Fruit fly (Drosophila melanogaster) whole organism, prepupa: Measurements from ENCODE around the gene CG42638.

Source experiments
- Blimp-1 ChIP-seq: fragments of 200-800 bp; sonication (Bioruptor generic); optimal IDR thresholded peaks from 3 replicates; lab custom pipeline; 2017; ENCODE audit warnings: missing biosample characterization, missing genetic modification characterization, mild to moderate bottlenecking, moderate library complexity, missing genetic modification reagents
- CG10669 ChIP-seq: fragments of 200-800 bp; sonication (Bioruptor generic); optimal IDR thresholded peaks from 3 replicates; lab custom pipeline; 2018; ENCODE audit warnings: missing biosample characterization, mild to moderate bottlenecking, missing genetic modification characterization, moderate library complexity
- CG11762 ChIP-seq: fragments of 200-800 bp; sonication (Bioruptor generic); optimal IDR thresholded peaks from 3 replicates; lab custom pipeline; 2016; ENCODE audit warnings: missing biosample characterization, missing genetic modification characterization; ENCODE audit not compliant: insufficient read depth
- CG11902 ChIP-seq: fragments of 200-800 bp; sonication (Bioruptor generic); optimal IDR thresholded peaks from 3 replicates; lab custom pipeline; 2016; ENCODE audit warnings: missing biosample characterization, missing genetic modification characterization
- CG1621 ChIP-seq: fragments of 200-800 bp; sonication (Bioruptor generic); optimal IDR thresholded peaks from 3 replicates; lab custom pipeline; 2018; ENCODE audit warnings: missing biosample characterization, mild to moderate bottlenecking, missing genetic modification characterization
- CG32006 ChIP-seq: fragments of 200-800 bp; sonication (Bioruptor generic); optimal IDR thresholded peaks from 3 replicates; lab custom pipeline; 2017; ENCODE audit warnings: missing biosample characterization, mild to moderate bottlenecking, missing genetic modification characterization
- CG34406 ChIP-seq: fragments of 200-800 bp; sonication (Bioruptor generic); optimal IDR thresholded peaks from 3 replicates; lab custom pipeline; 2016; ENCODE audit warnings: missing biosample characterization, missing genetic modification characterization
- CG3919 ChIP-seq: fragments of 200-800 bp; sonication (Bioruptor generic); optimal IDR thresholded peaks from 3 replicates; lab custom pipeline; 2016; ENCODE audit warnings: missing biosample characterization, missing genetic modification characterization
- CG6163 ChIP-seq: fragments of 200-800 bp; sonication (Bioruptor generic); IDR thresholded peaks from 3 replicates; pipeline ENCODE4 v1.3.6; 2022; ENCODE audit warnings: missing biosample characterization, missing genetic modification characterization
- CG6808 ChIP-seq: fragments of 200-800 bp; sonication (Bioruptor generic); optimal IDR thresholded peaks from 3 replicates; lab custom pipeline; 2017; ENCODE audit warnings: missing biosample characterization, missing genetic modification characterization, mild to moderate bottlenecking, moderate library complexity, missing genetic modification reagents
- CG6854 ChIP-seq: fragments of 200-800 bp; sonication (Bioruptor generic); optimal IDR thresholded peaks from 2 replicates; lab custom pipeline; 2017; ENCODE audit warnings: missing biosample characterization, mild to moderate bottlenecking, missing genetic modification characterization
- CG8119 ChIP-seq: fragments of 200-800 bp; sonication (Bioruptor generic); IDR thresholded peaks from 3 replicates; pipeline ENCODE4 v1.3.6; 2022; ENCODE audit warnings: missing biosample characterization, missing genetic modification characterization
- CG9139 ChIP-seq: fragments of 200-800 bp; sonication (Bioruptor generic); optimal IDR thresholded peaks from 3 replicates; lab custom pipeline; 2017; ENCODE audit warnings: missing biosample characterization, mild to moderate bottlenecking, missing genetic modification characterization
- Eip78C ChIP-seq: fragments of 200-800 bp; sonication (Bioruptor generic); peaks from one replicate; lab custom pipeline; 2016; ENCODE audit warnings: missing biosample characterization, missing genetic modification characterization
- Eip93F ChIP-seq: fragments of 200-800 bp; sonication (Bioruptor generic); optimal IDR thresholded peaks from 2 replicates; lab custom pipeline; 2016; ENCODE audit warnings: missing biosample characterization, mild to moderate bottlenecking, missing genetic modification characterization
- Ets21C ChIP-seq: fragments of 200-800 bp; sonication (Bioruptor generic); optimal IDR thresholded peaks from 3 replicates; lab custom pipeline; 2016; ENCODE audit warnings: missing biosample characterization, missing genetic modification characterization
- Ets96B ChIP-seq: fragments of 200-800 bp; optimal IDR thresholded peaks from 2 replicates; lab custom pipeline; 2019; ENCODE audit warnings: missing biosample characterization, mild to moderate bottlenecking, missing genetic modification characterization, moderate library complexity
- Hr38 ChIP-seq: sonication (Bioruptor generic); optimal IDR thresholded peaks from 2 replicates; lab custom pipeline; 2016; ENCODE audit warnings: missing biosample characterization, missing genetic modification characterization
- Hr39 ChIP-seq: fragments of 200-800 bp; sonication (Bioruptor generic); optimal IDR thresholded peaks from 2 replicates; lab custom pipeline; 2016; ENCODE audit warnings: missing biosample characterization, missing genetic modification characterization
- Hr4 ChIP-seq: fragments of 200-800 bp; sonication (Bioruptor generic); optimal IDR thresholded peaks from 3 replicates; lab custom pipeline; 2016; ENCODE audit warnings: missing biosample characterization, missing genetic modification characterization
- Lpt ChIP-seq: fragments of 200-800 bp; sonication (Bioruptor generic); optimal IDR thresholded peaks from 3 replicates; lab custom pipeline; 2016; ENCODE audit warnings: missing biosample characterization, missing genetic modification characterization
- Met ChIP-seq: fragments of 200-800 bp; sonication (Bioruptor generic); optimal IDR thresholded peaks from 3 replicates; lab custom pipeline; 2016; ENCODE audit warnings: missing biosample characterization, missing genetic modification characterization
- Smox ChIP-seq: fragments of 200-800 bp; sonication (Bioruptor generic); optimal IDR thresholded peaks from 3 replicates; lab custom pipeline; 2016; ENCODE audit warnings: missing biosample characterization, missing genetic modification characterization
- Sox102F ChIP-seq: fragments of 200-800 bp; sonication (Bioruptor generic); optimal IDR thresholded peaks from 2 replicates; lab custom pipeline; 2016; ENCODE audit warnings: missing biosample characterization, mild to moderate bottlenecking, missing genetic modification characterization
- Sox14 ChIP-seq: fragments of 200-800 bp; sonication (Bioruptor generic); optimal IDR thresholded peaks from 3 replicates; lab custom pipeline; 2016; ENCODE audit warnings: missing biosample characterization, missing genetic modification characterization
- achi ChIP-seq: fragments of 200-800 bp; sonication (Bioruptor generic); optimal IDR thresholded peaks from 3 replicates; lab custom pipeline; 2016; ENCODE audit warnings: missing biosample characterization, missing genetic modification characterization
- acj6 ChIP-seq: fragments of 200-800 bp; sonication (Bioruptor generic); optimal IDR thresholded peaks from 3 replicates; lab custom pipeline; 2016; ENCODE audit warnings: missing biosample characterization, missing genetic modification characterization
- dsx ChIP-seq: fragments of 200-800 bp; optimal IDR thresholded peaks from 3 replicates; lab custom pipeline; 2019; ENCODE audit warnings: missing biosample characterization, mild to moderate bottlenecking, missing genetic modification characterization, moderate library complexity; ENCODE audit not compliant: poor library complexity, severe bottlenecking
- eg ChIP-seq: fragments of 200-800 bp; sonication (Bioruptor generic); IDR thresholded peaks from 3 replicates; pipeline ENCODE4 v1.3.6; 2022; ENCODE audit warnings: missing biosample characterization, missing genetic modification characterization
- esn ChIP-seq: fragments of 200-800 bp; sonication (Bioruptor generic); optimal IDR thresholded peaks from 2 replicates; lab custom pipeline; 2016; ENCODE audit warnings: missing biosample characterization, mild to moderate bottlenecking, missing genetic modification characterization, moderate library complexity
- fd59A ChIP-seq: fragments of 200-800 bp; sonication (Bioruptor generic); optimal IDR thresholded peaks from 2 replicates; lab custom pipeline; 2017; ENCODE audit warnings: missing biosample characterization, mild to moderate bottlenecking, missing genetic modification characterization, missing genetic modification reagents
- fd85E ChIP-seq: fragments of 200-800 bp; sonication (Bioruptor generic); optimal IDR thresholded peaks from 3 replicates; lab custom pipeline; 2016; ENCODE audit warnings: missing biosample characterization, missing genetic modification characterization
- fkh ChIP-seq: fragments of 200-800 bp; sonication (Bioruptor generic); optimal IDR thresholded peaks from 3 replicates; lab custom pipeline; 2017; ENCODE audit warnings: missing biosample characterization, mild to moderate bottlenecking, missing genetic modification characterization, moderate library complexity
- lz ChIP-seq: fragments of 200-800 bp; sonication (Bioruptor generic); optimal IDR thresholded peaks from 3 replicates; lab custom pipeline; 2016; ENCODE audit warnings: missing biosample characterization, missing genetic modification characterization
- net ChIP-seq: fragments of 200-800 bp; sonication (Bioruptor generic); optimal IDR thresholded peaks from 3 replicates; lab custom pipeline; 2016; ENCODE audit warnings: missing biosample characterization, missing genetic modification characterization
- pdm3 ChIP-seq: fragments of 200-800 bp; sonication (Bioruptor generic); optimal IDR thresholded peaks from 3 replicates; lab custom pipeline; 2016; ENCODE audit warnings: missing biosample characterization, missing genetic modification characterization
- salr ChIP-seq, 2 experiments: fragments of 200-800 bp; sonication (Bioruptor generic); optimal IDR thresholded peaks; 3 replicates each; lab custom pipeline; 2016 to 2018; ENCODE audit warnings: missing biosample characterization in 2 of 2, missing genetic modification characterization in 2 of 2, mild to moderate bottlenecking in 1 of 2
- spab ChIP-seq: fragments of 200-800 bp; sonication (Bioruptor generic); optimal IDR thresholded peaks from 2 replicates; lab custom pipeline; 2017; ENCODE audit warnings: missing biosample characterization, mild to moderate bottlenecking, missing genetic modification characterization, missing genetic modification reagents
- ss ChIP-seq, 2 experiments: fragments of 200-800 bp; sonication (Bioruptor generic); optimal IDR thresholded peaks; 2 replicates in 1 of 2; 3 replicates in 1 of 2; lab custom pipeline; 2017 to 2018; ENCODE audit warnings: mild to moderate bottlenecking in 2 of 2, missing biosample characterization in 2 of 2, missing genetic modification characterization in 2 of 2, moderate library complexity in 1 of 2
- svp ChIP-seq: fragments of 200-800 bp; sonication (Bioruptor generic); peaks from one replicate; lab custom pipeline; 2016; ENCODE audit warnings: missing biosample characterization, missing genetic modification characterization
- vri ChIP-seq: fragments of 200-800 bp; sonication (Bioruptor generic); optimal IDR thresholded peaks from 3 replicates; lab custom pipeline; 2016; ENCODE audit warnings: missing biosample characterization, mild to moderate bottlenecking, missing genetic modification characterization

The CG42638 gene

dm6 chr3L:19703323-19703722 is 46.2 kb downstream of the CG42638 start:
- TF ChIP-seq svp (GFP tag; lab: Kevin White, UChicago) (peak; percentile 71), Eip78C (GFP tag; lab: Kevin White, UChicago) (peak; percentile 64), Hr39 (no peak), CG6163 (GFP tag; lab: Robert Waterston, UW) (0 out of 3 replicates have a peak, but pooled peaks have one; percentile 35), Smox (peak; percentile 2), Met (peak; percentile 12), Hr38 (GFP tag; lab: Kevin White, UChicago) (no peak), Sox102F (GFP tag; lab: Kevin White, UChicago) (peak; percentile 33), ss (GFP tag; optimal IDR thresholded peaks at IDR 0.05; lab: Kevin White, UChicago) (peak in 1 of 2 experiments; percentile 3), CG8119 (GFP tag; lab: Robert Waterston, UW) (no peak), Sox14 (peak; percentile 24), Ets96B (tag; lab: Kevin White, UChicago) (no peak), esn (GFP tag; lab: Kevin White, UChicago) (peak; percentile 11), vri (GFP tag; lab: Kevin White, UChicago) (peak; percentile 98), CG6854 (peak; percentile 26), CG6808 (GFP tag; lab: Kevin White, UChicago) (peak; percentile 2), lz (GFP tag; lab: Kevin White, UChicago) (peak; percentile 3)

DNA sequence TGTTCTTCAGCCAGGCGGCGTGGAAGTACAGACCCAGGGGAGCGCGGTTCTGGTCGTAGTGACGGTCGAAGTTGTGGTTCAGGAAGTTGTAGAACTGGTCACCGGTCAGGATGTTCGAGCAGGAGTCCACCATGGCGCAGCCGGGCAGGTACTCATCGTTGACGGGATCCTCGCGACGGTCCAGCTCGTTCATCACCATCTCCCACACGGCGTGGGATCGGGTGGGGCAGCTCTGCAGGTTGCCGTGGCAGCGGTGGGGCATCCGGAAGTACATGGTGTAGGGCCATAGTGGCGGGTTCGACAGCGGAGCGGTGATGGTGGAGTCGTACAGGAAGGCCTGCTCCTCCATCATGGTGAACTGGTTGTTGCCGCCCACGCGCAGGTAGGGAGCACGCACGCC is 47.9 kb downstream of the CG42638 start:
- TF ChIP-seq CG32006: no peak
- no peak for TF ChIP-seq net (GFP tag; lab: Kevin White, UChicago)
- no peak for TF ChIP-seq Eip93F (GFP tag; lab: Kevin White, UChicago)
- no peak for TF ChIP-seq pdm3
- TF ChIP-seq spab (GFP tag; lab: Kevin White, UChicago): no peak
- TF ChIP-seq CG11902: no peak
- no peak for TF ChIP-seq CG6163 (GFP tag; lab: Robert Waterston, UW)
- no peak for TF ChIP-seq CG10669
- no peak for TF ChIP-seq esn (GFP tag; lab: Kevin White, UChicago)
- no peak for TF ChIP-seq fd59A
- TF ChIP-seq Sox14: no peak
- TF ChIP-seq Ets96B (tag; lab: Kevin White, UChicago): no peak
- no peak for TF ChIP-seq eg
- no peak for TF ChIP-seq Hr38 (GFP tag; lab: Kevin White, UChicago)
- TF ChIP-seq CG3919 (GFP tag; lab: Kevin White, UChicago): no peak
- no peak for TF ChIP-seq fkh

DNA sequence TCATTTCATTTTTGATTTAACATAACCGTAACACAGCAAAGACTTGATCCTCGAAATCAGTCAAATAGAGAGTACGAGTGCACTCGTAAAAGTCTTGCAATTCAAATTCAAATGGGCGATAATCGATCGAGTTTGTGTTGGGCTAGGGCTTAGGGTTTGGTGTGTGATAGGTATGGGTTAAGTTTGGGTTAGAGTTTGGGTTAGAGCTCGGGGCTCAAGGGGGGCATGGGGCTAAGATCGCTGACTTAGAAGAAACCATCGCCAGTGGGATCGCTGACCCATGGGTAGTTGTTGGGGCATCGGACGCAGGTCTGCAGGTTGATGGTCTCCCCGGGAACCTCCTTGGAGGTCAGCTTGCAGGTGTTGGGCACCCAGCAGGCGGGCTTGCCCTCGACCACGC is 48.4 kb downstream of the CG42638 start:
- no peak for TF ChIP-seq CG3919 (GFP tag; lab: Kevin White, UChicago)
- TF ChIP-seq Hr39: no peak
- TF ChIP-seq dsx (GFP tag; lab: Kevin White, UChicago): no peak

dm6 chr3L:19700463-19700862 is 49.1 kb downstream of the CG42638 start:
- TF ChIP-seq spab (GFP tag; lab: Kevin White, UChicago) (no peak), dsx (GFP tag; lab: Kevin White, UChicago) (no peak), CG34406 (GFP tag; lab: Kevin White, UChicago) (no peak), Eip78C (GFP tag; lab: Kevin White, UChicago) (peak; percentile 5), Hr38 (GFP tag; lab: Kevin White, UChicago) (no peak)

dm6 chr3L:19699651-19700050 is 49.9 kb downstream of the CG42638 start:
- TF ChIP-seq Hr38 (GFP tag; lab: Kevin White, UChicago) (no peak), CG6163 (GFP tag; lab: Robert Waterston, UW) (peak; percentile 75), lz (GFP tag; lab: Kevin White, UChicago) (peak; percentile 20), Smox (peak; percentile 53), Ets96B (tag; lab: Kevin White, UChicago) (no peak), Hr4 (GFP tag; lab: Kevin White, UChicago) (peak; percentile 67), spab (GFP tag; lab: Kevin White, UChicago) (peak; percentile 37), Sox14 (peak; percentile 49), Blimp-1 (GFP tag; lab: Kevin White, UChicago) (no peak), fkh (no peak), fd59A (peak; percentile 28), CG11762 (GFP tag; lab: Kevin White, UChicago) (peak; percentile 22), acj6 (GFP tag; lab: Kevin White, UChicago) (peak; percentile 39), fd85E (no peak), CG10669 (peak; percentile 20), ss (GFP tag; optimal IDR thresholded peaks at IDR 0.05; lab: Kevin White, UChicago) (no peak), CG9139 (GFP tag; lab: Kevin White, UChicago) (no peak), Lpt (peak; percentile 66), achi (GFP tag; lab: Kevin White, UChicago) (peak; percentile 45), svp (GFP tag; lab: Kevin White, UChicago) (peak; percentile 81), CG1621 (no peak), salr (GFP tag; optimal IDR thresholded peaks at IDR 0.05; lab: Kevin White, UChicago) (peak in 1 of 2 experiments; percentile 52), Sox102F (GFP tag; lab: Kevin White, UChicago) (peak; percentile 32), CG8119 (GFP tag; lab: Robert Waterston, UW) (peak; percentile 78), Ets21C (GFP tag; lab: Kevin White, UChicago) (peak; percentile 3)
